Worm (Caenorhabditis elegans) whole organism, midembryonic: ENCODE measurements around the gene F25B3.4.

ENCODE experiments used
- T22C8.4 ChIP-seq: fragments of 200-800 bp; sonication (Bioruptor generic); IDR thresholded peaks from 2 replicates; pipeline ENCODE4 v1.3.6; 2022; ENCODE audit warnings: missing genetic modification characterization, missing compliant biosample characterization
- flt-1 ChIP-seq: fragments of 200-800 bp; sonication (Bioruptor generic); IDR thresholded peaks from 2 replicates; pipeline ENCODE4 v1.3.6; 2022; ENCODE audit warnings: missing genetic modification characterization, missing compliant biosample characterization
- klf-2 ChIP-seq: fragments of 200-800 bp; sonication (Bioruptor generic); conservative IDR thresholded peaks from 2 replicates; pipeline ENCODE4 v1.3.6; 2022; ENCODE audit warnings: missing genetic modification reagents, missing genetic modification characterization, missing compliant biosample characterization
- med-1 ChIP-seq: sonication (generic microtip); optimal IDR thresholded peaks from 2 replicates; lab custom pipeline; 2017; ENCODE audit warnings: missing genetic modification characterization, mild to moderate bottlenecking, missing compliant biosample characterization, antibody characterized with exemption, missing genetic modification reagents; ENCODE audit not compliant: insufficient read depth
- ref-1 ChIP-seq: fragments of 200-800 bp; sonication (Bioruptor generic); conservative IDR thresholded peaks from 2 replicates; pipeline ENCODE4 v1.3.6; 2022; ENCODE audit warnings: missing genetic modification reagents, missing genetic modification characterization, missing compliant biosample characterization
- tab-1 ChIP-seq: fragments of 200-800 bp; sonication (Bioruptor generic); IDR thresholded peaks from 2 replicates; pipeline ENCODE4 v1.3.6; 2022; ENCODE audit warnings: missing genetic modification characterization, missing compliant biosample characterization
- ztf-23 ChIP-seq: fragments of 200-800 bp; sonication (Bioruptor generic); IDR thresholded peaks from 2 replicates; pipeline ENCODE4 v1.3.6; 2022; ENCODE audit warnings: missing genetic modification reagents, missing genetic modification characterization, missing compliant biosample characterization
- ztf-29 ChIP-seq: fragments of 200-800 bp; sonication (Bioruptor generic); IDR thresholded peaks from 2 replicates; pipeline ENCODE4 v1.3.6; 2022; ENCODE audit warnings: missing genetic modification reagents, missing genetic modification characterization, missing compliant biosample characterization

DNA sequence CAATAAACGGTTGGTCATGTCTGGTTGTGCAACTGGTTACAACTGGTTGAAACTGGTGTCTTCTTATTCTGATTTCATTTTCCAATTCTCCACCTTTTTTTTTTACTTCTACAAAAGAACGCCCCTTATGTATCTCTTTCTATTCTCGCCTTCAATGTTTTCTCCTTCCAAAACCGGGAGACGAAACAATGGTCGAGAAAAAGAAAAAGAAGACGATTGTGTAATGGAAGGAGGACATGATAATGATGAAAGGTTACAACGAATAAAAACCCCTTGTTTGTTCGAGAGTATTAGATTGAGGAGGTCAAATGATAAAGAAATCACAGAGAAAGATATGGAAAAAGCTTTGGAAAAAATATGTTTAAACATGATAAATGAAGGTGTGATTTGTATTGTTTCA is 49.8 kb downstream of the F25B3.4 start, which contains the start of gene C50F4.8:
- TF ChIP-seq T22C8.4 (GFP tag; lab: Robert Waterston, UW) (no peak), ref-1 (GFP tag; lab: Robert Waterston, UW) (no peak), ztf-29 (GFP tag; lab: Robert Waterston, UW) (no peak), flt-1 (GFP tag; lab: Robert Waterston, UW) (no peak), med-1 (GFP tag; lab: Kevin White, UChicago) (no peak), klf-2 (GFP tag; lab: Robert Waterston, UW) (no peak), ztf-23 (GFP tag; lab: Robert Waterston, UW) (no peak), tab-1 (no peak)
